Worm (Caenorhabditis elegans) whole organism, mixed stage, embryonic: ENCODE results near the gene mrpl-37.

Experiments used
- ceh-43 ChIP-seq: fragments of 200-800 bp; sonication (Bioruptor generic); optimal IDR thresholded peaks from 2 replicates; lab custom pipeline; 2018; ENCODE audit warnings: mild to moderate bottlenecking, missing genetic modification characterization, moderate library complexity, missing compliant biosample characterization
- flh-1 ChIP-seq: fragments of 200-800 bp; sonication (Bioruptor generic); optimal IDR thresholded peaks from 2 replicates; lab custom pipeline; 2018; ENCODE audit warnings: mild to moderate bottlenecking, missing genetic modification characterization, moderate library complexity, missing compliant biosample characterization
- lin-13 ChIP-seq: fragments of 150-350 bp; optimal IDR thresholded peaks from 2 replicates; lab custom pipeline; 2014; ENCODE audit warnings: missing biosample characterization, missing genetic modification characterization
- lsy-2 ChIP-seq: fragments of 150-350 bp; optimal IDR thresholded peaks from 2 replicates; lab custom pipeline; 2014; ENCODE audit warnings: missing biosample characterization, missing genetic modification characterization
- unc-62 ChIP-seq: fragments of 150-350 bp; optimal IDR thresholded peaks from 2 replicates; lab custom pipeline; 2014; ENCODE audit warnings: missing biosample characterization, missing genetic modification reagents, missing genetic modification characterization
- zip-8 ChIP-seq: fragments of 150-350 bp; optimal IDR thresholded peaks from 2 replicates; lab custom pipeline; 2014; ENCODE audit warnings: missing biosample characterization, missing genetic modification characterization
- ztf-11 ChIP-seq: fragments of 150-350 bp; optimal IDR thresholded peaks from 2 replicates; lab custom pipeline; 2014; ENCODE audit warnings: missing biosample characterization, missing genetic modification characterization

- TF ChIP-seq lsy-2 (tag; lab: Kevin White, UChicago) = no peak
- TF ChIP-seq ceh-43 (GFP tag; lab: Kevin White, UChicago) = no peak
- no peak for TF ChIP-seq zip-8 (tag; lab: Kevin White, UChicago)
- TF ChIP-seq lin-13 (tag; lab: Kevin White, UChicago) = no peak
- TF ChIP-seq ztf-11 (tag; lab: Kevin White, UChicago) = no peak
- no peak for TF ChIP-seq flh-1
- TF ChIP-seq unc-62 (GFP tag; lab: Kevin White, UChicago) = no peak
These were observed 20.4 kb upstream of the mrpl-37 start for ce11 chrII:13595279-13595678.
